Worm (Caenorhabditis elegans) whole organism, L2 larva: Measurements from ENCODE around the gene F17C11.26.

Source experiments
- C34F6.9 ChIP-seq: fragments of 150-350 bp; optimal IDR thresholded peaks from 2 replicates; lab custom pipeline; 2014; ENCODE audit warnings: missing biosample characterization, missing genetic modification characterization
- F13H6.1 ChIP-seq: sonication (generic microtip); optimal IDR thresholded peaks from 2 replicates; lab custom pipeline; 2016; ENCODE audit warnings: missing genetic modification characterization, missing compliant biosample characterization
- R02D3.7 ChIP-seq: fragments of 150-350 bp; optimal IDR thresholded peaks from 2 replicates; lab custom pipeline; 2014; ENCODE audit warnings: missing biosample characterization, missing genetic modification characterization
- Y55F3AM.14 ChIP-seq: fragments of 200-800 bp; sonication (Bioruptor generic); optimal IDR thresholded peaks from 2 replicates; lab custom pipeline; 2018; ENCODE audit warnings: mild to moderate bottlenecking, missing genetic modification characterization, missing compliant biosample characterization
- ZK546.5 ChIP-seq: sonication (generic microtip); optimal IDR thresholded peaks from 2 replicates; lab custom pipeline; 2017; ENCODE audit warnings: missing biosample characterization, missing genetic modification characterization
- alr-1 ChIP-seq: fragments of 150-350 bp; optimal IDR thresholded peaks from 2 replicates; lab custom pipeline; 2014; ENCODE audit warnings: missing biosample characterization, missing genetic modification characterization
- aly-2 ChIP-seq: fragments of 150-350 bp; optimal IDR thresholded peaks from 2 replicates; lab custom pipeline; 2014; ENCODE audit warnings: missing biosample characterization, missing genetic modification characterization
- ama-1 ChIP-seq: fragments of 150-350 bp; optimal IDR thresholded peaks from 2 replicates; lab custom pipeline; 2018; ENCODE audit warnings: inconsistent platforms
- blmp-1 ChIP-seq: sonication (generic microtip); optimal IDR thresholded peaks from 2 replicates; lab custom pipeline; 2017; ENCODE audit warnings: missing genetic modification characterization, mild to moderate bottlenecking, missing compliant biosample characterization, antibody characterized with exemption, moderate library complexity; ENCODE audit not compliant: insufficient read depth
- crh-2 ChIP-seq: sonication (generic microtip); optimal IDR thresholded peaks from 2 replicates; lab custom pipeline; 2017; ENCODE audit warnings: missing biosample characterization, missing genetic modification characterization
- dmd-4 ChIP-seq: sonication (generic microtip); optimal IDR thresholded peaks from 2 replicates; lab custom pipeline; 2017; ENCODE audit warnings: missing biosample characterization, missing genetic modification characterization
- egl-27 ChIP-seq: sonication (generic microtip); optimal IDR thresholded peaks from 3 replicates; lab custom pipeline; 2017; ENCODE audit warnings: missing biosample characterization, missing genetic modification reagents, missing genetic modification characterization
- elt-1 ChIP-seq: fragments of 150-350 bp; optimal IDR thresholded peaks from 2 replicates; lab custom pipeline; 2014; ENCODE audit warnings: missing biosample characterization, missing genetic modification characterization
- elt-3 ChIP-seq: sonication (generic microtip); optimal IDR thresholded peaks from 2 replicates; lab custom pipeline; 2017; ENCODE audit warnings: missing biosample characterization, missing genetic modification characterization
- fos-1 ChIP-seq: fragments of 150-350 bp; optimal IDR thresholded peaks from 2 replicates; lab custom pipeline; 2014; ENCODE audit warnings: missing biosample characterization, missing genetic modification characterization
- gmeb-1 ChIP-seq: fragments of 150-350 bp; optimal IDR thresholded peaks from 2 replicates; lab custom pipeline; 2014; ENCODE audit warnings: missing biosample characterization, missing genetic modification characterization
- lin-11 ChIP-seq: fragments of 150-350 bp; sonication (generic microtip); optimal IDR thresholded peaks from 2 replicates; lab custom pipeline; 2014; ENCODE audit warnings: missing biosample characterization, missing genetic modification characterization, inconsistent platforms, mixed read lengths
- lin-13 ChIP-seq: fragments of 150-350 bp; optimal IDR thresholded peaks from 2 replicates; lab custom pipeline; 2014; ENCODE audit warnings: missing biosample characterization, missing genetic modification reagents, missing genetic modification characterization
- lin-39 ChIP-seq: fragments of 150-350 bp; optimal IDR thresholded peaks from 2 replicates; lab custom pipeline; 2014; ENCODE audit warnings: missing biosample characterization, missing genetic modification reagents, missing genetic modification characterization
- lsy-2 ChIP-seq, 2 experiments: fragments of 150-350 bp in 1 of 2; sonication (generic microtip) in 1 of 2; optimal IDR thresholded peaks; 2 replicates each; lab custom pipeline; 2014 to 2017; ENCODE audit warnings: missing biosample characterization in 2 of 2, missing genetic modification characterization in 2 of 2
- mab-5 ChIP-seq: fragments of 150-350 bp; optimal IDR thresholded peaks from 2 replicates; lab custom pipeline; 2014; ENCODE audit warnings: missing biosample characterization, missing genetic modification characterization
- mbf-1 ChIP-seq: sonication (generic microtip); optimal IDR thresholded peaks from 2 replicates; lab custom pipeline; 2017; ENCODE audit warnings: missing biosample characterization, missing genetic modification characterization
- mdl-1 ChIP-seq, 2 experiments: fragments of 150-350 bp in 1 of 2; sonication (generic microtip) in 1 of 2; optimal IDR thresholded peaks; 2 replicates each; lab custom pipeline; 2017; ENCODE audit warnings: missing biosample characterization in 2 of 2, missing genetic modification characterization in 2 of 2
- nhr-10 ChIP-seq: sonication (generic microtip); optimal IDR thresholded peaks from 2 replicates; lab custom pipeline; 2017; ENCODE audit warnings: missing biosample characterization, missing genetic modification characterization
- nhr-12 ChIP-seq: fragments of 150-350 bp; optimal IDR thresholded peaks from 2 replicates; lab custom pipeline; 2014; ENCODE audit warnings: missing biosample characterization, missing genetic modification characterization
- nhr-129 ChIP-seq: fragments of 150-350 bp; optimal IDR thresholded peaks from 2 replicates; lab custom pipeline; 2014; ENCODE audit warnings: missing biosample characterization, missing genetic modification characterization
- nhr-21 ChIP-seq: fragments of 150-350 bp; optimal IDR thresholded peaks from 2 replicates; lab custom pipeline; 2014; ENCODE audit warnings: missing biosample characterization, missing genetic modification characterization
- nhr-23 ChIP-seq: fragments of 150-350 bp; optimal IDR thresholded peaks from 2 replicates; lab custom pipeline; 2014; ENCODE audit warnings: missing biosample characterization, missing genetic modification reagents, missing genetic modification characterization
- nhr-237 ChIP-seq: fragments of 150-350 bp; optimal IDR thresholded peaks from 2 replicates; lab custom pipeline; 2014; ENCODE audit warnings: missing biosample characterization, missing genetic modification characterization
- nhr-25 ChIP-seq: fragments of 150-350 bp; sonication (generic microtip); optimal IDR thresholded peaks from 3 replicates; lab custom pipeline; 2014; ENCODE audit warnings: missing biosample characterization, missing genetic modification characterization
- nhr-6 ChIP-seq: fragments of 150-350 bp; optimal IDR thresholded peaks from 2 replicates; lab custom pipeline; 2014; ENCODE audit warnings: missing biosample characterization, missing genetic modification characterization
- nhr-77 ChIP-seq: fragments of 150-350 bp; optimal IDR thresholded peaks from 2 replicates; lab custom pipeline; 2014; ENCODE audit warnings: missing biosample characterization, missing genetic modification characterization
- peb-1 ChIP-seq: fragments of 150-350 bp; optimal IDR thresholded peaks from 2 replicates; lab custom pipeline; 2014; ENCODE audit warnings: missing biosample characterization, missing genetic modification characterization
- sem-4 ChIP-seq: fragments of 150-350 bp; optimal IDR thresholded peaks from 2 replicates; lab custom pipeline; 2014; ENCODE audit warnings: missing biosample characterization, missing genetic modification reagents, missing genetic modification characterization
- skn-1 ChIP-seq: sonication (generic microtip); optimal IDR thresholded peaks from 2 replicates; lab custom pipeline; 2017; ENCODE audit warnings: missing biosample characterization, missing genetic modification characterization
- sma-3 ChIP-seq: sonication (generic microtip); optimal IDR thresholded peaks from 2 replicates; lab custom pipeline; 2016; ENCODE audit warnings: missing genetic modification reagents, missing genetic modification characterization, missing compliant biosample characterization
- sma-9 ChIP-seq, 2 experiments: fragments of 150-350 bp in 1 of 2; sonication (generic microtip) in 1 of 2; optimal IDR thresholded peaks; 2 replicates each; lab custom pipeline; 2014 to 2016; ENCODE audit warnings: missing genetic modification characterization in 2 of 2, mild to moderate bottlenecking in 1 of 2, missing biosample characterization in 1 of 2, missing compliant biosample characterization in 1 of 2, missing genetic modification reagents in 1 of 2, moderate library complexity in 1 of 2
- snpc-4 ChIP-seq: fragments of 150-350 bp; optimal IDR thresholded peaks from 2 replicates; lab custom pipeline; 2014; ENCODE audit warnings: missing biosample characterization, missing genetic modification characterization
- unc-39 ChIP-seq: fragments of 150-350 bp; optimal IDR thresholded peaks from 2 replicates; lab custom pipeline; 2014; ENCODE audit warnings: missing biosample characterization, missing genetic modification characterization
- unc-55 ChIP-seq: fragments of 150-350 bp; sonication (generic microtip); optimal IDR thresholded peaks from 3 replicates; lab custom pipeline; 2014; ENCODE audit warnings: missing biosample characterization, missing genetic modification reagents, missing genetic modification characterization
- unc-62 ChIP-seq: fragments of 150-350 bp; optimal IDR thresholded peaks from 2 replicates; lab custom pipeline; 2014; ENCODE audit warnings: missing biosample characterization, missing genetic modification reagents, missing genetic modification characterization
- zag-1 ChIP-seq: fragments of 150-350 bp; optimal IDR thresholded peaks from 2 replicates; lab custom pipeline; 2014; ENCODE audit warnings: missing biosample characterization, missing genetic modification characterization
- ztf-1 ChIP-seq: fragments of 200-800 bp; sonication (Bioruptor generic); conservative IDR thresholded peaks from 2 replicates; pipeline ENCODE4 v1.3.6; 2022; ENCODE audit warnings: missing genetic modification characterization, missing compliant biosample characterization
- ztf-4 ChIP-seq: fragments of 150-350 bp; optimal IDR thresholded peaks from 2 replicates; lab custom pipeline; 2014; ENCODE audit warnings: missing biosample characterization, missing genetic modification characterization

F17C11.26 gene

DNA sequence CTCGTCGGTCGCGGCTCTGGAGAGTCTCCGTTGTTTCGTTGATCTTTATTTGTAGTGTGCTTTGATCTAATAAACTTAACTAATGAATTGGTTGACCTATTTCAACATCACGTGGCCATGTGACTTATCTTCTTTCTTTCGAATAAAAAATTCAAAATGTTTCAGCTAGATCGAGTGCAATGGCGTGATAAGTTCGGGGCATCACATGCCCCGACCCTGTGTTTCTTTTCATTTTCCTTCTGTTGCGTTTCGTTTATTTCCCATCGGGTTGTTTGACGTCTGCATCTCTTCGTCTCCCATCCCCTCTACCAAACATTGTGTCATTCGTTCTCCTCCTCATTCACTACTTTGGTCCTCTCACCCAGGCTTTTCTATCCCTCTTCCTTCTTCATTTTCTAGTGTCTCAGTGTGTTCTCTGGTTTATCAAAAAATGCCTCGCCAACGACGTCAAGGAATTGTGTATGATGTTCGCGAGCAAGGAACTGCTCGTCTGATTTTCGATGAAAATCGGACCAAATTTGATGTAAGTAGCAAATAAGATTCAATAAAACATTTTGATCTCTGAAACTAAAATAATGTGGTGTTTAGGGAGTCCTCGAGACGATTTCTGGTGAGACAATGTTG is 10.5 kb downstream of the F17C11.26 start, which contains the start of gene F17C11.4 (continued):
- TF ChIP-seq gmeb-1 (tag; lab: Kevin White, UChicago) (peak; percentile 58), crh-2 (tag; lab: Kevin White, UChicago) (peak; percentile 57), mdl-1 (tag; optimal IDR thresholded peaks at IDR 0.05; lab: Kevin White, UChicago) (peak; percentile 28 to 85), nhr-77 (tag; lab: Kevin White, UChicago) (no peak), lin-13 (GFP tag; lab: Kevin White, UChicago) (peak; percentile 59), lin-39 (tag; lab: Kevin White, UChicago) (no peak), mbf-1 (no peak), nhr-237 (tag; lab: Kevin White, UChicago) (no peak), zag-1 (tag; lab: Kevin White, UChicago) (peak; percentile 54), ztf-4 (peak; percentile 88), peb-1 (tag; lab: Kevin White, UChicago) (no peak), sem-4 (peak; percentile 70), nhr-12 (no peak)

ce11 chrV:10953471-10954155 is 12.4 kb downstream of the F17C11.26 start:
- TF ChIP-seq ZK546.5 (tag; lab: Kevin White, UChicago) (no peak), nhr-77 (tag; lab: Kevin White, UChicago) (no peak), dmd-4 (no peak), R02D3.7 (no peak), ztf-1 (GFP tag; lab: Robert Waterston, UW) (no peak), sma-9 (GFP tag; optimal IDR thresholded peaks at IDR 0.05; lab: Kevin White, UChicago) (peak; percentile 20), sma-9 (tag; optimal IDR thresholded peaks at IDR 0.05; lab: Kevin White, UChicago) (no peak), alr-1 (no peak), nhr-129 (no peak), skn-1 (tag; lab: Kevin White, UChicago) (no peak), mbf-1 (no peak), crh-2 (tag; lab: Kevin White, UChicago) (no peak), lin-39 (tag; lab: Kevin White, UChicago) (no peak), lin-13 (GFP tag; lab: Kevin White, UChicago) (peak; percentile 25), mdl-1 (tag; optimal IDR thresholded peaks at IDR 0.05; lab: Kevin White, UChicago) (no peak), nhr-6 (tag; lab: Kevin White, UChicago) (peak; percentile 32), ama-1 (lab: Kevin White, UChicago) (peak; percentile 74), unc-55 (GFP tag; lab: Kevin White, UChicago) (no peak), nhr-23 (tag; lab: Kevin White, UChicago) (no peak), sma-3 (no peak), mab-5 (tag; lab: Kevin White, UChicago) (no peak), lin-11 (tag; lab: Kevin White, UChicago) (no peak), C34F6.9 (no peak), Y55F3AM.14 (GFP tag; lab: Kevin White, UChicago) (peak; percentile 21), elt-3 (no peak), egl-27 (tag; lab: Kevin White, UChicago) (no peak), ztf-4 (peak; percentile 60), aly-2 (no peak), nhr-25 (peak; percentile 29), blmp-1 (tag; lab: Kevin White, UChicago) (peak; percentile 9), zag-1 (tag; lab: Kevin White, UChicago) (no peak), lsy-2 (tag; optimal IDR thresholded peaks at IDR 0.05; lab: Kevin White, UChicago) (peak in 1 of 2 experiments; percentile 40), nhr-21 (tag; lab: Kevin White, UChicago) (no peak), unc-62 (GFP tag; lab: Kevin White, UChicago) (no peak), snpc-4 (tag; lab: Kevin White, UChicago) (no peak), F13H6.1 (tag; lab: Kevin White, UChicago) (no peak), fos-1 (tag; lab: Kevin White, UChicago) (no peak), nhr-10 (no peak), unc-39 (tag; lab: Kevin White, UChicago) (no peak), elt-1 (tag; lab: Kevin White, UChicago) (no peak), nhr-237 (tag; lab: Kevin White, UChicago) (no peak), nhr-12 (no peak)
